Worm (Caenorhabditis elegans): Measurements from ENCODE around the gene tag-276.

Gene tag-276

ce11 chrII:12256528-12256927, 7.6 kb upstream of the tag-276 start, which contains the start of gene parn-2:
TSS of gene parn-2 (minus strand) at chrII:12256628.
- no peak for TF ChIP-seq zip-8 (tag; optimal IDR thresholded peaks at IDR 0.05)
- TF ChIP-seq snpc-4 (tag; optimal IDR thresholded peaks at IDR 0.05): no peak
- no peak for TF ChIP-seq nhr-2 (tag; optimal IDR thresholded peaks at IDR 0.05)
- no peak for TF ChIP-seq mls-2 (tag; optimal IDR thresholded peaks at IDR 0.05)
- TF ChIP-seq blmp-1 (tag; optimal IDR thresholded peaks at IDR 0.05): no peak
- TF ChIP-seq unc-120 (tag; optimal IDR thresholded peaks at IDR 0.05; ENCODE audit: poor library complexity, severe bottlenecking): no peak
- no peak for TF ChIP-seq lsy-2 (tag; optimal IDR thresholded peaks at IDR 0.05)
- no peak for TF ChIP-seq unc-39 (tag; optimal IDR thresholded peaks at IDR 0.05)
- TF ChIP-seq sem-2 (GFP tag; optimal IDR thresholded peaks at IDR 0.05): no peak
- no peak for TF ChIP-seq nhr-12 (tag; optimal IDR thresholded peaks at IDR 0.05)
- TF ChIP-seq tbx-8 (GFP tag; optimal IDR thresholded peaks at IDR 0.05): no peak
- TF ChIP-seq hlh-1 (tag; optimal IDR thresholded peaks at IDR 0.05): no peak
- no peak for TF ChIP-seq unc-62 (GFP tag; optimal IDR thresholded peaks at IDR 0.05)
- no peak for TF ChIP-seq drap-1 (GFP tag; optimal IDR thresholded peaks at IDR 0.05)
- no peak for TF ChIP-seq ztf-11 (tag; optimal IDR thresholded peaks at IDR 0.05)
- TF ChIP-seq mep-1 (tag; optimal IDR thresholded peaks at IDR 0.05): no peak
- TF ChIP-seq cnd-1 (tag; optimal IDR thresholded peaks at IDR 0.05): no peak
- no peak for TF ChIP-seq nhr-76 (tag; optimal IDR thresholded peaks at IDR 0.05)
- no peak for TF ChIP-seq bed-3 (GFP tag; optimal IDR thresholded peaks at IDR 0.05)
- TF ChIP-seq elt-1 (tag; optimal IDR thresholded peaks at IDR 0.05; ENCODE audit: borderline replicate concordance, insufficient read depth): no peak

ce11 chrII:12255545-12256233, 6.7 kb upstream of the tag-276 start:
- peak; percentile 38 for TF ChIP-seq ces-1 (GFP tag; optimal IDR thresholded peaks at IDR 0.05)
- no peak for TF ChIP-seq zip-8 (tag; optimal IDR thresholded peaks at IDR 0.05)

- TF ChIP-seq unc-39 (tag; optimal IDR thresholded peaks at IDR 0.05) (no peak), sptf-1 (tag; optimal IDR thresholded peaks at IDR 0.05) (peak; percentile 17), drap-1 (GFP tag; optimal IDR thresholded peaks at IDR 0.05) (no peak), pha-4 (tag; optimal IDR thresholded peaks at IDR 0.05) (no peak), lsy-2 (tag; optimal IDR thresholded peaks at IDR 0.05) (no peak), elt-1 (tag; optimal IDR thresholded peaks at IDR 0.05; ENCODE audit: borderline replicate concordance, insufficient read depth) (no peak), nhr-28 (tag; optimal IDR thresholded peaks at IDR 0.05) (no peak), nhr-76 (tag; optimal IDR thresholded peaks at IDR 0.05) (no peak)
Measured at ce11 chrII:12242551-12242950, 6.4 kb downstream of the tag-276 start, which contains the start of gene Y57A10A.24. TSS of gene Y57A10A.24 (plus strand) at chrII:12242946.

ce11 chrII:12241792-12242191, 7.2 kb downstream of the tag-276 start:
- TF ChIP-seq nhr-28 (tag; optimal IDR thresholded peaks at IDR 0.05): no peak

- no peak for TF ChIP-seq pha-4 (tag; optimal IDR thresholded peaks at IDR 0.05)
- no peak for TF ChIP-seq sem-2 (GFP tag; optimal IDR thresholded peaks at IDR 0.05)
- TF ChIP-seq blmp-1 (tag; optimal IDR thresholded peaks at IDR 0.05): no peak
- no peak for TF ChIP-seq ham-2 (GFP tag; optimal IDR thresholded peaks at IDR 0.05)
- TF ChIP-seq nhr-237 (tag; optimal IDR thresholded peaks at IDR 0.05): no peak
- no peak for TF ChIP-seq ceh-39 (tag; optimal IDR thresholded peaks at IDR 0.05)
- TF ChIP-seq unc-62 (GFP tag; optimal IDR thresholded peaks at IDR 0.05): no peak
- TF ChIP-seq M03D4.4 (tag; optimal IDR thresholded peaks at IDR 0.05): no peak
- TF ChIP-seq tbx-8 (GFP tag; optimal IDR thresholded peaks at IDR 0.05): no peak
Measured at ce11 chrII:12240088-12240487, 8.9 kb downstream of the tag-276 start, which contains the start of gene txdc-12.1. TSS of gene txdc-12.1 (plus strand) at chrII:12240388.

- TF ChIP-seq nhr-2 (tag; optimal IDR thresholded peaks at IDR 0.05): no peak
- no peak for TF ChIP-seq ceh-83 (GFP tag; optimal IDR thresholded peaks at IDR 0.05)
- TF ChIP-seq ham-2 (GFP tag; optimal IDR thresholded peaks at IDR 0.05): peak; percentile 8
- peak; percentile 93 for TF ChIP-seq elt-1 (tag; optimal IDR thresholded peaks at IDR 0.05; ENCODE audit: borderline replicate concordance, insufficient read depth)
Measured at ce11 chrII:12239449-12239848, 9.5 kb downstream of the tag-276 start.

All from whole organism, mixed stage, embryonic.